Worm (Caenorhabditis elegans) whole organism, L1 larva: ENCODE data around the gene erd-2.2.
A peak's percentile ranks its signal among the peaks of the same experiment; 100 is the strongest.

Source experiments
- C04F5.9 ChIP-seq: sonication (generic microtip); optimal IDR thresholded peaks from 2 replicates; lab custom pipeline; 2016; ENCODE audit warnings: missing genetic modification characterization, missing compliant biosample characterization
- F16B12.6 ChIP-seq: fragments of 150-350 bp; optimal IDR thresholded peaks from 2 replicates; lab custom pipeline; 2014; ENCODE audit warnings: missing biosample characterization, missing genetic modification characterization
- Y116A8C.19 ChIP-seq: sonication (generic microtip); optimal IDR thresholded peaks from 2 replicates; lab custom pipeline; 2016; ENCODE audit warnings: missing compliant biosample characterization, missing genetic modification characterization, borderline replicate concordance
- aly-2 ChIP-seq: fragments of 150-350 bp; optimal IDR thresholded peaks from 2 replicates; lab custom pipeline; 2014; ENCODE audit warnings: missing biosample characterization, missing genetic modification characterization
- ama-1 ChIP-seq: fragments of 150-350 bp; optimal IDR thresholded peaks from 2 replicates; lab custom pipeline; 2014
- blmp-1 ChIP-seq: fragments of 150-350 bp; optimal IDR thresholded peaks from 2 replicates; lab custom pipeline; 2014; ENCODE audit warnings: missing biosample characterization, missing genetic modification characterization
- ceh-82 ChIP-seq, 3 experiments: fragments of 150-350 bp in 1 of 3; sonication (generic microtip) in 2 of 3; optimal IDR thresholded peaks; 2 replicates each; lab custom pipeline; 2014 to 2017; ENCODE audit warnings: missing biosample characterization in 3 of 3, missing genetic modification characterization in 3 of 3
- ceh-90 ChIP-seq: sonication (generic microtip); optimal IDR thresholded peaks from 2 replicates; lab custom pipeline; 2016; ENCODE audit warnings: missing genetic modification characterization, missing compliant biosample characterization
- dsc-1 ChIP-seq: sonication (generic microtip); optimal IDR thresholded peaks from 2 replicates; lab custom pipeline; 2016; ENCODE audit warnings: mild to moderate bottlenecking, missing genetic modification characterization, missing compliant biosample characterization
- efl-1 ChIP-seq, 4 experiments: fragments of 150-350 bp; optimal IDR thresholded peaks in 3 of 4; peaks in 1 of 4; 1 replicate in 1 of 4; 2 replicates in 3 of 4; lab custom pipeline; 2014; ENCODE audit warnings: missing biosample characterization in 2 of 4, missing genetic modification characterization in 2 of 4, missing genetic modification reagents in 2 of 4
- egl-13 ChIP-seq: sonication (generic microtip); optimal IDR thresholded peaks from 2 replicates; lab custom pipeline; 2016; ENCODE audit warnings: missing genotype, missing genetic modification reagents, missing genetic modification characterization, missing compliant biosample characterization
- elt-2 ChIP-seq: sonication (generic microtip); optimal IDR thresholded peaks from 2 replicates; lab custom pipeline; 2016; ENCODE audit warnings: missing genetic modification characterization, mild to moderate bottlenecking, inconsistent platforms, missing compliant biosample characterization, missing genetic modification reagents
- elt-3 ChIP-seq, 6 experiments: fragments of 150-350 bp in 1 of 6; sonication (generic microtip); optimal IDR thresholded peaks; 2 replicates each; lab custom pipeline; 2017 to 2018; ENCODE audit warnings: missing biosample characterization in 6 of 6, missing genetic modification characterization in 6 of 6, inconsistent platforms in 1 of 6
- ets-5 ChIP-seq: fragments of 200-800 bp; sonication (Bioruptor generic); IDR thresholded peaks from 2 replicates; pipeline ENCODE4 v1.3.6; 2022; ENCODE audit warnings: missing genetic modification characterization, missing compliant biosample characterization
- fkh-10 ChIP-seq: sonication (generic microtip); optimal IDR thresholded peaks from 2 replicates; lab custom pipeline; 2017; ENCODE audit warnings: missing biosample characterization, missing genetic modification reagents, missing genetic modification characterization
- fkh-8 ChIP-seq: sonication (generic microtip); optimal IDR thresholded peaks from 2 replicates; lab custom pipeline; 2016; ENCODE audit warnings: mild to moderate bottlenecking, missing genetic modification characterization, missing compliant biosample characterization
- hpl-2 ChIP-seq: fragments of 150-350 bp; optimal IDR thresholded peaks from 2 replicates; lab custom pipeline; 2014; ENCODE audit warnings: missing biosample characterization, missing genetic modification reagents, missing genetic modification characterization
- jun-1 ChIP-seq: fragments of 150-350 bp; optimal IDR thresholded peaks from 2 replicates; lab custom pipeline; 2014; ENCODE audit warnings: missing biosample characterization, missing genetic modification reagents, missing genetic modification characterization
- lin-14 ChIP-seq: fragments of 200-800 bp; sonication (Bioruptor generic); optimal IDR thresholded peaks from 2 replicates; lab custom pipeline; 2018; ENCODE audit warnings: mild to moderate bottlenecking, missing genetic modification characterization, moderate library complexity, missing compliant biosample characterization
- lin-15B ChIP-seq: fragments of 150-350 bp; sonication (generic microtip); optimal IDR thresholded peaks from 3 replicates; lab custom pipeline; 2014; ENCODE audit warnings: missing biosample characterization, missing genetic modification characterization
- lin-35 ChIP-seq, 2 experiments: fragments of 150-350 bp; optimal IDR thresholded peaks; 2 replicates each; lab custom pipeline; 2014; ENCODE audit warnings: missing biosample characterization in 2 of 2, missing genetic modification characterization in 2 of 2, missing genetic modification reagents in 2 of 2
- lir-3 ChIP-seq: sonication (generic microtip); optimal IDR thresholded peaks from 2 replicates; lab custom pipeline; 2016; ENCODE audit warnings: mild to moderate bottlenecking, missing genetic modification characterization, moderate library complexity, missing compliant biosample characterization; ENCODE audit not compliant: poor library complexity
- lsy-2 ChIP-seq, 2 experiments: fragments of 150-350 bp; optimal IDR thresholded peaks; 2 replicates each; lab custom pipeline; 2014; ENCODE audit warnings: missing biosample characterization in 2 of 2, missing genetic modification characterization in 2 of 2
- mdl-1 ChIP-seq, 2 experiments: fragments of 150-350 bp; optimal IDR thresholded peaks; 2 replicates each; lab custom pipeline; 2014 to 2017; ENCODE audit warnings: missing biosample characterization in 2 of 2, missing genetic modification characterization in 2 of 2, inconsistent platforms in 1 of 2
- nhr-19 ChIP-seq: fragments of 200-800 bp; sonication (Bioruptor generic); conservative IDR thresholded peaks from 2 replicates; pipeline ENCODE4 v1.3.6; 2022; ENCODE audit warnings: missing genetic modification characterization, missing compliant biosample characterization
- nhr-47 ChIP-seq: sonication (generic microtip); optimal IDR thresholded peaks from 2 replicates; lab custom pipeline; 2016; ENCODE audit warnings: mild to moderate bottlenecking, missing genetic modification characterization, moderate library complexity, missing compliant biosample characterization
- nhr-71 ChIP-seq: sonication (generic microtip); optimal IDR thresholded peaks from 2 replicates; lab custom pipeline; 2016; ENCODE audit warnings: mild to moderate bottlenecking, missing genetic modification characterization, moderate library complexity, missing compliant biosample characterization
- nhr-84 ChIP-seq: sonication (generic microtip); optimal IDR thresholded peaks from 2 replicates; lab custom pipeline; 2017; ENCODE audit warnings: missing biosample characterization, missing genetic modification characterization
- nhr-90 ChIP-seq: sonication (generic microtip); optimal IDR thresholded peaks from 2 replicates; lab custom pipeline; 2016; ENCODE audit warnings: mild to moderate bottlenecking, missing genetic modification characterization, missing compliant biosample characterization; ENCODE audit not compliant: poor library complexity
- pax-3 ChIP-seq: fragments of 200-800 bp; sonication (Bioruptor generic); optimal IDR thresholded peaks from 2 replicates; lab custom pipeline; 2018; ENCODE audit warnings: mild to moderate bottlenecking, missing genetic modification characterization, moderate library complexity, missing compliant biosample characterization
- pqm-1 ChIP-seq: sonication (generic microtip); optimal IDR thresholded peaks from 3 replicates; lab custom pipeline; 2017; ENCODE audit warnings: missing biosample characterization, missing genetic modification characterization
- rnt-1 ChIP-seq: sonication (generic microtip); optimal IDR thresholded peaks from 2 replicates; lab custom pipeline; 2016; ENCODE audit warnings: mild to moderate bottlenecking, missing genetic modification characterization, moderate library complexity, missing compliant biosample characterization
- snu-23 ChIP-seq: sonication (generic microtip); optimal IDR thresholded peaks from 2 replicates; lab custom pipeline; 2016; ENCODE audit warnings: missing genetic modification characterization, missing compliant biosample characterization
- sox-4 ChIP-seq: sonication (generic microtip); optimal IDR thresholded peaks from 2 replicates; lab custom pipeline; 2016; ENCODE audit warnings: missing genetic modification characterization, missing compliant biosample characterization
- sptf-1 ChIP-seq: fragments of 150-350 bp; optimal IDR thresholded peaks from 2 replicates; lab custom pipeline; 2014; ENCODE audit warnings: missing biosample characterization, missing genetic modification characterization
- swsn-7 ChIP-seq: sonication (generic microtip); optimal IDR thresholded peaks from 2 replicates; lab custom pipeline; 2016; ENCODE audit warnings: missing genetic modification characterization, missing compliant biosample characterization
- tlp-1 ChIP-seq: fragments of 150-350 bp; optimal IDR thresholded peaks from 2 replicates; lab custom pipeline; 2014; ENCODE audit warnings: missing biosample characterization, missing genetic modification characterization
- unc-86 ChIP-seq: sonication (generic microtip); optimal IDR thresholded peaks from 2 replicates; lab custom pipeline; 2016; ENCODE audit warnings: missing genetic modification characterization, missing compliant biosample characterization
- unc-98 ChIP-seq: fragments of 200-800 bp; sonication (Bioruptor generic); IDR thresholded peaks from 2 replicates; pipeline ENCODE4 v1.3.6; 2022; ENCODE audit warnings: missing genetic modification characterization, missing compliant biosample characterization

The erd-2.2 gene

DNA sequence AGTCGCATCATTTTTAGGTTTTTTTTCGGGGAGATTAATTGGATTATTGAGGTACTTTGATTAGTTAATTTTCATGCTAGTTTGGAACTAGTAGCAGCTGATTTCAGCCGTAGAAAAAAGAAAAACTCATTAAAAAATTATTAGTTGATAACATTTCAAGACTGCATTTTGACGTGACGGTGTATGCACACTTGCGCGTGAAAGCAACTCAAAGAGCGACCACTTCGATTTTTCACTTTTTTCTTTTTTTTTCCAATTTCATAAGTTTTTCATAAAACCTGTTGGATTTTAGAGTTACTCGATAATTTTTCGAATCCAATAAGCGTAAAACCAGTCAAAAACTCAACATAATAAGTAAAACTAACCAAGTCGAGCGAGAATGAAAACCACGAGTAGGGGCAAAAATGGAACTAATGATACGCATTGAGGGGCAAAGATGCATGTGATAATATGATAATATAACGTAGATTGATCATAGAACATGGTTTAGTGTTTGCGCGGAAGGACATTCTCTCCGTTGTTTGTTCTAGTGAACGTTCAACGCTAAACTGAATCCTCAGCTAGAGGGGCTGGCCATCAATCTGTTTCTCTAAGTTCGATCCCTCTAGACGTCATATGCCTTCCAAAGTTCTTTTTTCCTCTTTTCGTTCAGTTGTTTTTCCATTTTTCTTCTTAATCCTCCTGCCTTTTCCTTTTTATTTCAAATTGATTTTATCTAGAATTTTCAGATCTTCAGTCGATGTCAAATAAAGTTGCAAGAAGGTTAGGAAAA is 41.5 kb downstream of the erd-2.2 start, which contains the start of the genes F25B5.6 and F25B5.3 (continued):
- peak in 2 of 6 experiments; percentile 28 to 89 for TF ChIP-seq elt-3 (tag; optimal IDR thresholded peaks at IDR 0.05; lab: Kevin White, UChicago)
- no peak for TF ChIP-seq nhr-84 (tag; lab: Kevin White, UChicago)
- TF ChIP-seq nhr-90 = no peak
- peak; percentile 57 for TF ChIP-seq nhr-71
- no peak for TF ChIP-seq C04F5.9
- peak; percentile 19 for TF ChIP-seq blmp-1 (tag; lab: Kevin White, UChicago)
- no peak for TF ChIP-seq aly-2 (tag; lab: Kevin White, UChicago)

DNA sequence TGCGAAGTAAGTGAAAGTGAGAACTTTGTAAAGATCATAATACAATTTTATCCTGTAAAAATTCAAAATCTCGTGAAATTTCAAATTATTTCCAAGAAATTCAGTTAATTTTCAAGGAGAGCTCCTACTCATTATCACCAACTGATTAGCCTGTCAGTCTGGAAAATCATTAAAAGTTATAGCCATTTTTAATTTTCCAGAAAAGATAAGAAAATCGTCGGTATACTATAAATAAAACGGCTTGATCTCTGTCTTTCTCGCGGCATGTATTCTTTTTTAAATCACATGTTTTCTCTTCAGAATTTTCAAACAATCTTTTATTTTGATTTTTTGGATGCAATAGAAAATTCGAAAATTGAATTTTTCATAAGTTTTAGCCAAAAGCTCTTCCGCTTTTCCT is 42.1 kb downstream of the erd-2.2 start:
- TF ChIP-seq unc-98 (GFP tag; lab: Robert Waterston, UW) (no peak), ama-1 (lab: Kevin White, UChicago) (no peak), tlp-1 (tag; lab: Kevin White, UChicago) (peak; percentile 61), pqm-1 (tag; lab: Kevin White, UChicago) (no peak)

DNA sequence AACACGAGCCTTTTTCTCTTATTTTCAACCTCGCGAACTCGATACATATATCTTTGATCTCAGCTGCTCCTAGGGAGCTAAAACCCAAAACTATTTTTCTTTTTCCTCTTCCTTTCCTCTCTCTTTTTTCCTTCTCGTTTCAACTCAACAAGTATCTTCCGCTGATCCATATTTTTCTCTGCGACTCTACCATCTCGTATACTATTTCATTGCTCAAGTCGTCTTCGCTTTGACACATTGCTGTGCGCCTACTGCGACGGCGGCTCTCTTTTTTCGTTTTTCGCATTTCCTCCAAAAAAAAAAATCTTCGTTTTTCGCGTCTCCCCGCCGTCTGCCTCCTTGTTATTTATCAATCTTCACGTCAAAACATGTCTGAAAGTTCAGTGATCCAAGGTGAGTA is 43.0 kb downstream of the erd-2.2 start:
- TF ChIP-seq nhr-71 (peak; percentile 51), pax-3 (no peak), sptf-1 (tag; lab: Kevin White, UChicago) (no peak), rnt-1 (tag; lab: Kevin White, UChicago) (peak; percentile 61), egl-13 (tag; lab: Kevin White, UChicago) (no peak), F16B12.6 (tag; lab: Kevin White, UChicago) (no peak), lir-3 (tag; lab: Kevin White, UChicago) (no peak), lin-15B (tag; lab: Kevin White, UChicago) (no peak), nhr-84 (tag; lab: Kevin White, UChicago) (no peak), unc-86 (no peak), hpl-2 (no peak), mdl-1 (tag; optimal IDR thresholded peaks at IDR 0.05; lab: Kevin White, UChicago) (peak in 1 of 2 experiments; percentile 14), sox-4 (tag; lab: Kevin White, UChicago) (no peak), fkh-10 (GFP tag; lab: Kevin White, UChicago) (peak; percentile 81), swsn-7 (tag; lab: Kevin White, UChicago) (peak; percentile 37), ets-5 (GFP tag; lab: Robert Waterston, UW) (no peak), tlp-1 (tag; lab: Kevin White, UChicago) (no peak), elt-2 (no peak), ama-1 (lab: Kevin White, UChicago) (no peak), lin-35 (GFP tag; optimal IDR thresholded peaks at IDR 0.05; lab: Kevin White, UChicago) (no peak), fkh-8 (tag; lab: Kevin White, UChicago) (no peak), snu-23 (GFP tag; lab: Kevin White, UChicago) (peak; percentile 17), Y116A8C.19 (no peak), nhr-47 (tag; lab: Kevin White, UChicago) (peak; percentile 34), nhr-19 (GFP tag; lab: Robert Waterston, UW) (peak; percentile 66), lin-14 (peak; percentile 87), jun-1 (tag; lab: Kevin White, UChicago) (no peak), dsc-1 (peak; percentile 22), efl-1 (optimal IDR thresholded peaks at IDR 0.05; lab: Kevin White, UChicago) (peak; percentile 21 to 33), efl-1 (GFP tag; optimal IDR thresholded peaks at IDR 0.05 in 1 of 2; lab: Kevin White, UChicago) (peak in 1 of 2 experiments; percentile 86), lsy-2 (tag; optimal IDR thresholded peaks at IDR 0.05; lab: Kevin White, UChicago) (peak in 1 of 2 experiments; percentile 60), ceh-82 (tag; optimal IDR thresholded peaks at IDR 0.05; lab: Kevin White, UChicago) (peak in 2 of 3 experiments; percentile 12 to 50), ceh-90 (tag; lab: Kevin White, UChicago) (no peak)
- TF ChIP-seq, all 84 proteins: peak for 13
